Worm (Caenorhabditis elegans): ENCODE data around the gene nurf-1.

DNA sequence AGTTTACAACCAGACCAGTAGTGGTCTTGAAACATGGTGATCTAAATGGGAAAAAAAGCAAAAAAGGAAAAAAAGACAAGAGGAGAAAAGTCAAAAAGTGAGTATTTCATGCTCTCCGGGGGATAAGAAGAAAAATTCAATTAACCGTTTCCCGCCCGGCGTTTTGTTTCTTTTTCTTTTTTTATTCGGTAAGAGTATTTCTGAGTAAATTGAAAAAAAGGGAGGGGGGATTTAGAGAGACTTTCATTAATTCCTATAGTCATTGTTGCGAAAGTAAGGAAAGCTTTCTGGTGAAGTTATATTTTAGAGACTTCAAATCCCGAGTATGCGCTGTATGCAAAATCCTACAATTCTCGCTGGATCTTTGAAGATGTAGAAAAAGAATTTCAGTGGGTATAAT is 37.2 kb downstream of the nurf-1 start:
- TF ChIP-seq fkh-10 (GFP tag; optimal IDR thresholded peaks at IDR 0.05) (no peak), daf-16 (GFP tag; optimal IDR thresholded peaks at IDR 0.05) (no peak), daf-16 (tag; optimal IDR thresholded peaks at IDR 0.05) (no peak), sdz-12 (GFP tag; optimal IDR thresholded peaks at IDR 0.05) (no peak), fos-1 (tag; optimal IDR thresholded peaks at IDR 0.05) (no peak)
